Worm (Caenorhabditis elegans) whole organism, L3 larva: ENCODE results near the gene ssp-10.

Source experiments
- aly-2 ChIP-seq: fragments of 150-350 bp; optimal IDR thresholded peaks from 2 replicates; lab custom pipeline; 2014; ENCODE audit warnings: missing biosample characterization, missing genetic modification characterization
- ama-1 ChIP-seq: fragments of 150-350 bp; optimal IDR thresholded peaks from 2 replicates; lab custom pipeline; 2018
- ceh-16 ChIP-seq: sonication (generic microtip); optimal IDR thresholded peaks from 2 replicates; lab custom pipeline; 2017; ENCODE audit warnings: missing biosample characterization, missing genetic modification characterization
- ceh-28 ChIP-seq: fragments of 150-350 bp; optimal IDR thresholded peaks from 2 replicates; lab custom pipeline; 2014; ENCODE audit warnings: missing biosample characterization, missing genetic modification reagents, missing genetic modification characterization
- ceh-82 ChIP-seq: fragments of 150-350 bp; optimal IDR thresholded peaks from 2 replicates; lab custom pipeline; 2014; ENCODE audit warnings: missing biosample characterization, missing genetic modification characterization
- daf-12 ChIP-seq: fragments of 150-350 bp; optimal IDR thresholded peaks from 2 replicates; lab custom pipeline; 2014; ENCODE audit warnings: missing biosample characterization, missing genetic modification reagents, missing genetic modification characterization
- egl-27 ChIP-seq: sonication (generic microtip); optimal IDR thresholded peaks from 4 replicates; lab custom pipeline; 2017; ENCODE audit warnings: missing biosample characterization, missing genetic modification reagents, missing genetic modification characterization
- egl-5 ChIP-seq: fragments of 150-350 bp; optimal IDR thresholded peaks from 2 replicates; lab custom pipeline; 2017; ENCODE audit warnings: missing biosample characterization, missing genetic modification reagents, missing genetic modification characterization, inconsistent platforms
- elt-1 ChIP-seq: fragments of 150-350 bp; optimal IDR thresholded peaks from 2 replicates; lab custom pipeline; 2014; ENCODE audit warnings: missing biosample characterization, missing genetic modification characterization
- elt-2 ChIP-seq: sonication (generic microtip); optimal IDR thresholded peaks from 2 replicates; lab custom pipeline; 2016; ENCODE audit warnings: missing genetic modification reagents, mild to moderate bottlenecking, missing genetic modification characterization, missing compliant biosample characterization
- fkh-10 ChIP-seq: sonication (generic microtip); optimal IDR thresholded peaks from 2 replicates; lab custom pipeline; 2017; ENCODE audit warnings: missing biosample characterization, missing genetic modification reagents, missing genetic modification characterization
- fkh-2 ChIP-seq: fragments of 150-350 bp; optimal IDR thresholded peaks from 2 replicates; lab custom pipeline; 2014; ENCODE audit warnings: missing biosample characterization, missing genetic modification reagents, missing genetic modification characterization
- hmg-11 ChIP-seq: sonication (generic microtip); optimal IDR thresholded peaks from 2 replicates; lab custom pipeline; 2016; ENCODE audit warnings: missing genetic modification characterization, missing compliant biosample characterization
- jun-1 ChIP-seq: fragments of 150-350 bp; optimal IDR thresholded peaks from 2 replicates; lab custom pipeline; 2014; ENCODE audit warnings: missing biosample characterization, missing genetic modification reagents, missing genetic modification characterization
- lin-15B ChIP-seq: fragments of 150-350 bp; optimal IDR thresholded peaks from 2 replicates; lab custom pipeline; 2014; ENCODE audit warnings: missing biosample characterization, missing genetic modification characterization
- lin-39 ChIP-seq: fragments of 150-350 bp; optimal IDR thresholded peaks from 2 replicates; lab custom pipeline; 2018; ENCODE audit warnings: missing biosample characterization, missing genetic modification reagents, missing genetic modification characterization
- lsy-12 ChIP-seq: sonication (generic microtip); optimal IDR thresholded peaks from 2 replicates; lab custom pipeline; 2016; ENCODE audit warnings: mild to moderate bottlenecking, missing genetic modification characterization, missing compliant biosample characterization
- mdl-1 ChIP-seq: fragments of 150-350 bp; optimal IDR thresholded peaks from 2 replicates; lab custom pipeline; 2014; ENCODE audit warnings: missing biosample characterization, missing genetic modification characterization
- nhr-11 ChIP-seq: fragments of 150-350 bp; optimal IDR thresholded peaks from 2 replicates; lab custom pipeline; 2014; ENCODE audit warnings: missing biosample characterization, missing genetic modification characterization
- nhr-12 ChIP-seq: fragments of 150-350 bp; optimal IDR thresholded peaks from 2 replicates; lab custom pipeline; 2014; ENCODE audit warnings: missing biosample characterization, missing genetic modification characterization
- nhr-23 ChIP-seq: fragments of 150-350 bp; optimal IDR thresholded peaks from 2 replicates; lab custom pipeline; 2014; ENCODE audit warnings: missing biosample characterization, missing genetic modification reagents, missing genetic modification characterization
- nhr-25 ChIP-seq: sonication (generic microtip); optimal IDR thresholded peaks from 2 replicates; lab custom pipeline; 2017; ENCODE audit warnings: missing biosample characterization, missing genetic modification characterization
- nhr-43 ChIP-seq: sonication (generic microtip); optimal IDR thresholded peaks from 2 replicates; lab custom pipeline; 2016; ENCODE audit warnings: mild to moderate bottlenecking, missing genetic modification characterization, missing compliant biosample characterization; ENCODE audit not compliant: poor library complexity, severe bottlenecking
- nhr-67 ChIP-seq: fragments of 150-350 bp; optimal IDR thresholded peaks from 2 replicates; lab custom pipeline; 2014; ENCODE audit warnings: missing biosample characterization, missing genetic modification characterization
- nhr-76 ChIP-seq: fragments of 150-350 bp; sonication (generic microtip); optimal IDR thresholded peaks from 5 replicates; lab custom pipeline; 2014; ENCODE audit warnings: missing biosample characterization, missing genetic modification characterization
- nhr-77 ChIP-seq: fragments of 150-350 bp; optimal IDR thresholded peaks from 2 replicates; lab custom pipeline; 2014; ENCODE audit warnings: missing biosample characterization, missing genetic modification characterization
- pha-4 ChIP-seq: fragments of 150-350 bp; optimal IDR thresholded peaks from 2 replicates; lab custom pipeline; 2014; ENCODE audit warnings: missing biosample characterization, missing genetic modification reagents, missing genetic modification characterization
- pqm-1 ChIP-seq: fragments of 150-350 bp; optimal IDR thresholded peaks from 2 replicates; lab custom pipeline; 2017; ENCODE audit warnings: missing biosample characterization, missing genetic modification characterization, inconsistent platforms
- skn-1 ChIP-seq: fragments of 150-350 bp; optimal IDR thresholded peaks from 2 replicates; lab custom pipeline; 2014; ENCODE audit warnings: missing biosample characterization, missing genetic modification characterization
- snpc-4 ChIP-seq: fragments of 150-350 bp; optimal IDR thresholded peaks from 2 replicates; lab custom pipeline; 2014; ENCODE audit warnings: missing biosample characterization, missing genetic modification characterization
- tbx-2 ChIP-seq: sonication (generic microtip); optimal IDR thresholded peaks from 2 replicates; lab custom pipeline; 2016; ENCODE audit warnings: mild to moderate bottlenecking, missing genetic modification characterization, missing compliant biosample characterization
- unc-39 ChIP-seq: sonication (generic microtip); optimal IDR thresholded peaks from 4 replicates; lab custom pipeline; 2017; ENCODE audit warnings: missing biosample characterization, missing genetic modification characterization
- unc-62 ChIP-seq: fragments of 150-350 bp; sonication (generic microtip); optimal IDR thresholded peaks from 4 replicates; lab custom pipeline; 2014; ENCODE audit warnings: missing biosample characterization, missing genetic modification reagents, missing genetic modification characterization
- zag-1 ChIP-seq: fragments of 150-350 bp; optimal IDR thresholded peaks from 2 replicates; lab custom pipeline; 2014; ENCODE audit warnings: missing biosample characterization, missing genetic modification characterization
- ztf-11 ChIP-seq: fragments of 150-350 bp; optimal IDR thresholded peaks from 2 replicates; lab custom pipeline; 2014; ENCODE audit warnings: missing biosample characterization, missing genetic modification characterization
- ztf-4 ChIP-seq: fragments of 150-350 bp; optimal IDR thresholded peaks from 2 replicates; lab custom pipeline; 2014; ENCODE audit warnings: missing biosample characterization, missing genetic modification characterization

Gene ssp-10

ce11 chrIV:9891938-9892337, 41.1 kb upstream of the ssp-10 start, which contains the start of gene F32B6.4:
Gene F32B6.4, minus strand, starts transcription at chrIV:9892038.
- TF ChIP-seq egl-5 (tag; lab: Kevin White, UChicago) (no peak), nhr-11 (tag; lab: Kevin White, UChicago) (no peak), zag-1 (tag; lab: Kevin White, UChicago) (no peak), nhr-43 (no peak), fkh-2 (tag; lab: Kevin White, UChicago) (no peak), ztf-4 (tag; lab: Kevin White, UChicago) (no peak)

ce11 chrIV:9889857-9890256, 39.0 kb upstream of the ssp-10 start, which contains the start of gene ttbk-3:
Gene ttbk-3, minus strand, starts transcription at chrIV:9889957.
- TF ChIP-seq nhr-23 (no peak), pha-4 (tag; lab: Kevin White, UChicago) (no peak), nhr-67 (tag; lab: Kevin White, UChicago) (no peak), fkh-10 (GFP tag; lab: Kevin White, UChicago) (no peak), egl-27 (no peak), nhr-77 (tag; lab: Kevin White, UChicago) (no peak), daf-12 (tag; lab: Kevin White, UChicago) (no peak), hmg-11 (tag; lab: Kevin White, UChicago) (no peak), unc-62 (no peak)

- no peak for TF ChIP-seq ceh-16 (tag; lab: Kevin White, UChicago)
- TF ChIP-seq elt-2 (tag; lab: Kevin White, UChicago), result peak; percentile 34
- TF ChIP-seq ztf-4 (tag; lab: Kevin White, UChicago), result no peak
- no peak for TF ChIP-seq egl-27
- peak; percentile 78 for TF ChIP-seq lin-15B
- TF ChIP-seq fkh-10 (GFP tag; lab: Kevin White, UChicago), result no peak
- no peak for TF ChIP-seq nhr-11 (tag; lab: Kevin White, UChicago)
- TF ChIP-seq aly-2 (tag; lab: Kevin White, UChicago), result no peak
- no peak for TF ChIP-seq lsy-12
- peak; percentile 59 for TF ChIP-seq lin-39 (tag; lab: Kevin White, UChicago)
- peak; percentile 64 for TF ChIP-seq egl-5 (tag; lab: Kevin White, UChicago)
- peak; percentile 61 for TF ChIP-seq snpc-4 (tag; lab: Kevin White, UChicago)
- no peak for TF ChIP-seq ztf-11
- TF ChIP-seq pqm-1 (tag; lab: Kevin White, UChicago), result peak; percentile 13
- TF ChIP-seq hmg-11 (tag; lab: Kevin White, UChicago), result peak; percentile 19
These were observed 33.4 kb upstream of the ssp-10 start, which contains the start of the genes prp-18 and mccc-1 for ce11 chrIV:9884257-9884656. Gene prp-18, minus strand, starts transcription at chrIV:9884383. Gene mccc-1, plus strand, starts transcription at chrIV:9884570.

- TF ChIP-seq mdl-1 (no peak), jun-1 (tag; lab: Kevin White, UChicago) (no peak), pqm-1 (tag; lab: Kevin White, UChicago) (no peak), ama-1 (lab: Kevin White, UChicago) (no peak), skn-1 (tag; lab: Kevin White, UChicago) (no peak), elt-2 (tag; lab: Kevin White, UChicago) (no peak), tbx-2 (tag; lab: Kevin White, UChicago) (no peak), lin-15B (no peak), elt-1 (tag; lab: Kevin White, UChicago) (no peak), nhr-76 (no peak), fkh-10 (GFP tag; lab: Kevin White, UChicago) (no peak), ceh-28 (tag; lab: Kevin White, UChicago) (no peak)
These were observed 28.1 kb upstream of the ssp-10 start, which contains the start of gene nhr-4 for ce11 chrIV:9878893-9879379. Gene nhr-4, plus strand, starts transcription at chrIV:9879329.

- TF ChIP-seq nhr-25 (tag; lab: Kevin White, UChicago) (peak; percentile 47), unc-39 (no peak), fkh-10 (GFP tag; lab: Kevin White, UChicago) (no peak), elt-2 (tag; lab: Kevin White, UChicago) (peak; percentile 81), nhr-67 (tag; lab: Kevin White, UChicago) (no peak), ceh-82 (tag; lab: Kevin White, UChicago) (no peak), pqm-1 (tag; lab: Kevin White, UChicago) (peak; percentile 50), ceh-28 (tag; lab: Kevin White, UChicago) (peak; percentile 14), nhr-12 (tag; lab: Kevin White, UChicago) (no peak), nhr-43 (peak; percentile 87), pha-4 (tag; lab: Kevin White, UChicago) (peak; percentile 53), jun-1 (tag; lab: Kevin White, UChicago) (peak; percentile 70), nhr-76 (peak; percentile 17), nhr-23 (peak; percentile 58), ztf-11 (no peak)
- TF ChIP-seq, all 47 proteins: peak for 9
These were observed 24.8 kb upstream of the ssp-10 start for ce11 chrIV:9875646-9876045.
